Worm (Caenorhabditis elegans): ENCODE data around the gene pals-40.

- TF ChIP-seq mdl-1 (tag; optimal IDR thresholded peaks at IDR 0.05) (no peak), elt-1 (tag; optimal IDR thresholded peaks at IDR 0.05) (no peak), unc-62 (GFP tag; optimal IDR thresholded peaks at IDR 0.05) (no peak), ceh-82 (tag; optimal IDR thresholded peaks at IDR 0.05) (no peak)
These were observed 35.5 kb upstream of the pals-40 start for ce11 chrIII:1413125-1413837.

Data from whole organism, L2 larva.